Fruit fly (Drosophila melanogaster): ENCODE data around the gene CG14811.

Gene CG14811

DNA sequence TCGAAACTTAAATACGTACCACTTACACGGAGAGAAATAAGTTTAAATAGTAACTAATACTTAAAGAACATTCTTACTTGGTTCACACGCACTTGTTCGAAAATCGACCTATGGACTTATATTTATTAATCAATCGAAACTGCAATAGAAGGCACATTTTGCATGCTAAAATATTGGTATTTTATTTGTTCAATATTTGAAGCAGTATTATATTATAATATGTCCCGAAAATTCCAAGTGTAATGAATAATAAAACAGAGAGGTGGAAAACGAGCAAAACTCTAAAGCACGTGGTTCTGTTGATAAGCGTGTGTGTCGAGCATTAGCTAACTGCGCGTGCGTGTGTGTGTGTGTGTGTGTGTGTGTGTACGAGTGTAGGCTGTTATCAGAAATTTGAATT is 27.7 kb upstream of the CG14811 start (continued):
- TF ChIP-seq CG2129 (GFP tag; IDR thresholded peaks at IDR 0.05; ENCODE audit: partially characterized antibody) (no peak), dimm (GFP tag; IDR thresholded peaks at IDR 0.05) (no peak), rib (GFP tag; IDR thresholded peaks at IDR 0.05) (peak; percentile 68), CG12659 (GFP tag; optimal IDR thresholded peaks at IDR 0.05) (peak; percentile 90), CG17912 (GFP tag; optimal IDR thresholded peaks at IDR 0.05) (peak; percentile 16), CG7786 (GFP tag; optimal IDR thresholded peaks at IDR 0.05) (peak; percentile 73), CG9797 (GFP tag; optimal IDR thresholded peaks at IDR 0.05) (no peak), CG3407 (GFP tag; optimal IDR thresholded peaks at IDR 0.05) (peak; percentile 46), gfzf (GFP tag; optimal IDR thresholded peaks at IDR 0.05) (no peak), disco-r (GFP tag; optimal IDR thresholded peaks at IDR 0.05) (peak; percentile 63), CrebB (tag; optimal IDR thresholded peaks at IDR 0.05) (peak; percentile 85), ham (GFP tag; IDR thresholded peaks at IDR 0.05) (peak; percentile 42; the same call in 1 of the 2 replicates), CG1603 (tag; optimal IDR thresholded peaks at IDR 0.05) (peak; percentile 80), CG7372 (GFP tag; IDR thresholded peaks at IDR 0.05) (peak; percentile 77), CG17186 (GFP tag; optimal IDR thresholded peaks at IDR 0.05) (no peak), stwl (tag; optimal IDR thresholded peaks at IDR 0.05) (no peak), Mes4 (GFP tag; optimal IDR thresholded peaks at IDR 0.05) (no peak), CG12942 (GFP tag; optimal IDR thresholded peaks at IDR 0.05) (peak; percentile 63), phol (tag; optimal IDR thresholded peaks at IDR 0.05) (peak; percentile 81), Dbx (GFP tag; IDR thresholded peaks at IDR 0.05) (peak; percentile 85), dmrt11E (tag; optimal IDR thresholded peaks at IDR 0.05) (peak; percentile 59), CG5180 (GFP tag; optimal IDR thresholded peaks at IDR 0.05) (peak; percentile 67), CG14667 (GFP tag; IDR thresholded peaks at IDR 0.05) (peak; percentile 58; the same call in 1 of the 2 replicates), Poxn (GFP tag; IDR thresholded peaks at IDR 0.05) (peak; percentile 66; the same call in 1 of the 2 replicates), HLHmδ (GFP tag; optimal IDR thresholded peaks at IDR 0.05) (no peak), Sox102F (GFP tag; optimal IDR thresholded peaks at IDR 0.05) (peak; percentile 84), CG18011 (GFP tag; optimal IDR thresholded peaks at IDR 0.05) (peak; percentile 71), CG1792 (GFP tag; optimal IDR thresholded peaks at IDR 0.05) (peak; percentile 58), cato (GFP tag; optimal IDR thresholded peaks at IDR 0.05; ENCODE audit: borderline replicate concordance) (peak; percentile 34), CG16813 (GFP tag; IDR thresholded peaks at IDR 0.05; ENCODE audit: partially characterized antibody) (no peak), CG34422 (GFP tag; IDR thresholded peaks at IDR 0.05) (peak; percentile 77; the same call in 2 of the 3 replicates), CG7987 (GFP tag; optimal IDR thresholded peaks at IDR 0.05) (peak; percentile 77), bsh (GFP tag; optimal IDR thresholded peaks at IDR 0.05) (peak in 1 of 2 experiments; percentile 82), Kr (GFP tag; optimal IDR thresholded peaks at IDR 0.05) (no peak), slou (GFP tag; optimal IDR thresholded peaks at IDR 0.05) (peak; percentile 60), bigmax (GFP tag; optimal IDR thresholded peaks at IDR 0.05) (no peak), Ptx1 (GFP tag; IDR thresholded peaks at IDR 0.05) (peak; percentile 82), dmrt99B (tag; optimal IDR thresholded peaks at IDR 0.05) (peak; percentile 86), psq (GFP tag; optimal IDR thresholded peaks at IDR 0.05) (peak; percentile 20), klu (GFP tag; IDR thresholded peaks at IDR 0.05) (peak; percentile 62; the same call in 1 of the 2 replicates), fd96Cb (tag; optimal IDR thresholded peaks at IDR 0.05) (peak; percentile 73), tx (GFP tag; optimal IDR thresholded peaks at IDR 0.05) (peak; percentile 73), CG8388 (GFP tag; optimal IDR thresholded peaks at IDR 0.05) (peak; percentile 71), HmgZ (tag; optimal IDR thresholded peaks at IDR 0.05) (peak; percentile 95), CG13287 (GFP tag; IDR thresholded peaks at IDR 0.05; ENCODE audit: partially characterized antibody) (no peak), da (GFP tag; optimal IDR thresholded peaks at IDR 0.05) (peak; percentile 14), MTF-1 (GFP tag; optimal IDR thresholded peaks at IDR 0.05; ENCODE audit: borderline replicate concordance) (peak; percentile 34), CG1233 (GFP tag; optimal IDR thresholded peaks at IDR 0.05) (peak; percentile 86), Bdp1 (GFP tag; optimal IDR thresholded peaks at IDR 0.05) (peak; percentile 44), sr (GFP tag; IDR thresholded peaks at IDR 0.05) (no peak)
